Worm (Caenorhabditis elegans): Measurements from ENCODE around the gene Y54G2A.44.

DNA sequence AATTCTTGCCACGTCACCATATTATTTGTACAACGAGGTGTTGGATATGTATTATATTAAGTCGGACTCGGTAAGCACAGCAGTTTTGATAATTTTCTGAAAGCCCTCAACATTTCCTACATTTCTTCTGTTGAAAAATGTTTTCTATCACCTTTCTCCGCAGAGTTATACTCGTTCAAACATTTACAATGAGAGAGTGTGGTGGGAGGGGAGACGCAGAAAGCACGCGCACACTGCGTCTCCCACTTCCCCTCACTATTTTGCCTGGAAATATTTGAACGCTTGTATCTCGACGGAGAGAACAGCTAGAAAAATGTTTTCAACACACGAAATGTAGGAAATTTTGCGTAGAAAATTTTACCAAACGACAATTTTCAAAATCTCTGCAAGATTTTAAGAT is 37.5 kb upstream of the Y54G2A.44 start:
- TF ChIP-seq hrde-1 (tag; optimal IDR thresholded peaks at IDR 0.05; ENCODE audit: borderline replicate concordance) = no peak
- TF ChIP-seq F33H1.4 (GFP tag; IDR thresholded peaks at IDR 0.05) = no peak
- TF ChIP-seq efl-1 (GFP tag; optimal IDR thresholded peaks at IDR 0.05) = no peak
- TF ChIP-seq aptf-3 (GFP tag; IDR thresholded peaks at IDR 0.05) = no peak
- no peak for TF ChIP-seq snpc-4 (GFP tag; optimal IDR thresholded peaks at IDR 0.05)
- TF ChIP-seq snpc-4 (tag; optimal IDR thresholded peaks at IDR 0.05) = no peak
- TF ChIP-seq ama-1 (optimal IDR thresholded peaks at IDR 0.05) = no peak
- TF ChIP-seq ama-1 (GFP tag; optimal IDR thresholded peaks at IDR 0.05) = no peak
- TF ChIP-seq egl-44 (GFP tag; IDR thresholded peaks at IDR 0.05) = no peak
- no peak for TF ChIP-seq ceh-27 (GFP tag; optimal IDR thresholded peaks at IDR 0.05)
- no peak for TF ChIP-seq hsf-1 (GFP tag; IDR thresholded peaks at IDR 0.05)
- TF ChIP-seq madf-6 (GFP tag; IDR thresholded peaks at IDR 0.05) = no peak
- TF ChIP-seq nhr-27 (tag; optimal IDR thresholded peaks at IDR 0.05) = no peak
- TF ChIP-seq lin-35 (GFP tag; optimal IDR thresholded peaks at IDR 0.05) = no peak

Data from whole organism, young adult.